Fruit fly (Drosophila melanogaster): ENCODE results near the gene fd96Ca.

The fd96Ca gene

dm6 chr3R:25069569-25069968 lies 12.9 kb upstream of the fd96Ca start, which contains the start of the genes Stt3B and CG11839 (continued):
- TF ChIP-seq CG9705 (GFP tag; optimal IDR thresholded peaks at IDR 0.05) (peak; percentile 60), Hnf4 (GFP tag; optimal IDR thresholded peaks at IDR 0.05) (peak; percentile 89)

- TF ChIP-seq CG9705 (GFP tag; optimal IDR thresholded peaks at IDR 0.05) (no peak), GATAd (GFP tag; optimal IDR thresholded peaks at IDR 0.05) (no peak), dl (GFP tag; optimal IDR thresholded peaks at IDR 0.05; ENCODE audit: insufficient read depth in 1 of 2, partially characterized antibody in 2 of 2) (no peak), dsf (GFP tag; optimal IDR thresholded peaks at IDR 0.05; ENCODE audit: borderline replicate concordance) (no peak), Hr78 (GFP tag; optimal IDR thresholded peaks at IDR 0.05) (no peak), dmrt93B (GFP tag; optimal IDR thresholded peaks at IDR 0.05) (no peak), HLH106 (tag; optimal IDR thresholded peaks at IDR 0.05) (no peak), woc (GFP tag; optimal IDR thresholded peaks at IDR 0.05) (no peak)
Observed at dm6 chr3R:25070871-25071270, 11.6 kb upstream of the fd96Ca start, which contains the start of gene CG11836. Gene CG11836 (plus strand): TSS chr3R:25071126.

- TF ChIP-seq CG32264 (GFP tag; optimal IDR thresholded peaks at IDR 0.05) (no peak), lola (GFP tag; optimal IDR thresholded peaks at IDR 0.05) (no peak), sage (GFP tag; optimal IDR thresholded peaks at IDR 0.05) (no peak), Jra (GFP tag; optimal IDR thresholded peaks at IDR 0.05) (peak; percentile 13), brk (GFP tag; optimal IDR thresholded peaks at IDR 0.05) (peak; percentile 73), woc (GFP tag; optimal IDR thresholded peaks at IDR 0.05) (peak; percentile 55), h (GFP tag; optimal IDR thresholded peaks at IDR 0.05) (no peak), Hnf4 (GFP tag; optimal IDR thresholded peaks at IDR 0.05) (peak; percentile 20), HLH106 (tag; optimal IDR thresholded peaks at IDR 0.05) (peak; percentile 17), Abd-B (GFP tag; optimal IDR thresholded peaks at IDR 0.05) (no peak), Myc (optimal IDR thresholded peaks at IDR 0.05) (peak; percentile 47), Rel (GFP tag; optimal IDR thresholded peaks at IDR 0.05) (no peak), Rel (tag; optimal IDR thresholded peaks at IDR 0.05) (peak; percentile 17), OdsH (GFP tag; optimal IDR thresholded peaks at IDR 0.05) (peak; percentile 25)
Observed at dm6 chr3R:25074558-25074964, 7.9 kb upstream of the fd96Ca start, which contains the start of the genes shams and CG11920. Gene shams (minus strand): TSS chr3R:25074607. Gene CG11920 (plus strand): TSS chr3R:25074877.

dm6 chr3R:25077280-25077820 lies 5.1 kb upstream of the fd96Ca start:
- no peak for TF ChIP-seq rgr (GFP tag; optimal IDR thresholded peaks at IDR 0.05)
- TF ChIP-seq Jra (GFP tag; optimal IDR thresholded peaks at IDR 0.05), result no peak
- no peak for TF ChIP-seq Hnf4 (GFP tag; optimal IDR thresholded peaks at IDR 0.05)
- TF ChIP-seq N (GFP tag; optimal IDR thresholded peaks at IDR 0.05), result no peak
- TF ChIP-seq Rel (GFP tag; optimal IDR thresholded peaks at IDR 0.05), result no peak
- TF ChIP-seq Rel (tag; optimal IDR thresholded peaks at IDR 0.05), result no peak
- no peak for TF ChIP-seq br (GFP tag; optimal IDR thresholded peaks at IDR 0.05)
- TF ChIP-seq Mio (GFP tag; optimal IDR thresholded peaks at IDR 0.05), result no peak
- TF ChIP-seq CrebA (GFP tag; optimal IDR thresholded peaks at IDR 0.05; ENCODE audit: borderline replicate concordance), result no peak
- TF ChIP-seq foxo (GFP tag; optimal IDR thresholded peaks at IDR 0.05), result no peak

- TF ChIP-seq Mio (GFP tag; optimal IDR thresholded peaks at IDR 0.05), result no peak
Observed at dm6 chr3R:25078665-25079064, 3.8 kb upstream of the fd96Ca start.

dm6 chr3R:25080446-25080845 lies 2.0 kb upstream of the fd96Ca start:
- TF ChIP-seq Hr83 (GFP tag; optimal IDR thresholded peaks at IDR 0.05; ENCODE audit: poor library complexity, severe bottlenecking), result peak; percentile 57
- peak; percentile 40 for TF ChIP-seq Dif (GFP tag; optimal IDR thresholded peaks at IDR 0.05; ENCODE audit: partially characterized antibody)
- no peak for TF ChIP-seq OdsH (GFP tag; optimal IDR thresholded peaks at IDR 0.05)

- TF ChIP-seq sage (GFP tag; optimal IDR thresholded peaks at IDR 0.05) (no peak), Abd-B (GFP tag; optimal IDR thresholded peaks at IDR 0.05) (no peak), HLH106 (tag; optimal IDR thresholded peaks at IDR 0.05) (no peak), dl (GFP tag; optimal IDR thresholded peaks at IDR 0.05; ENCODE audit: insufficient read depth in 1 of 2, partially characterized antibody in 2 of 2) (peak; percentile 30 to 74), Hr78 (GFP tag; optimal IDR thresholded peaks at IDR 0.05) (no peak), psq (GFP tag; optimal IDR thresholded peaks at IDR 0.05) (no peak), Hnf4 (GFP tag; optimal IDR thresholded peaks at IDR 0.05) (no peak), br (GFP tag; optimal IDR thresholded peaks at IDR 0.05) (no peak), Dfd (GFP tag; optimal IDR thresholded peaks at IDR 0.05) (no peak), rgr (GFP tag; optimal IDR thresholded peaks at IDR 0.05) (no peak), lola (GFP tag; optimal IDR thresholded peaks at IDR 0.05) (no peak), Dif (GFP tag; optimal IDR thresholded peaks at IDR 0.05; ENCODE audit: partially characterized antibody) (peak; percentile 94), jim (GFP tag; optimal IDR thresholded peaks at IDR 0.05) (no peak), CG32264 (GFP tag; optimal IDR thresholded peaks at IDR 0.05) (no peak), Sp1 (GFP tag; optimal IDR thresholded peaks at IDR 0.05) (no peak), Rel (GFP tag; optimal IDR thresholded peaks at IDR 0.05) (no peak), Rel (tag; optimal IDR thresholded peaks at IDR 0.05) (peak; percentile 16), Mio (GFP tag; optimal IDR thresholded peaks at IDR 0.05) (no peak), usp (GFP tag; optimal IDR thresholded peaks at IDR 0.05) (no peak), CG9705 (GFP tag; optimal IDR thresholded peaks at IDR 0.05) (no peak), CrebA (GFP tag; optimal IDR thresholded peaks at IDR 0.05; ENCODE audit: borderline replicate concordance) (no peak), fru (GFP tag; optimal IDR thresholded peaks at IDR 0.05) (no peak), Vsx2 (GFP tag; optimal IDR thresholded peaks at IDR 0.05; ENCODE audit: partially characterized antibody) (peak; percentile 96)
Observed at dm6 chr3R:25094639-25095038, 12.2 kb downstream of the fd96Ca start, which contains the start of gene fd96Cb. Gene fd96Cb (plus strand): TSS chr3R:25095012.
